Worm (Caenorhabditis elegans): Measurements from ENCODE around the gene F52G2.3.

Gene F52G2.3

ce11 chrIV:13555508-13555907 is 7.5 kb upstream of the F52G2.3 start:
- TF ChIP-seq lin-13 (GFP tag; optimal IDR thresholded peaks at IDR 0.05) (no peak), sem-4 (tag; optimal IDR thresholded peaks at IDR 0.05) (no peak), dmd-4 (tag; optimal IDR thresholded peaks at IDR 0.05) (no peak), ztf-11 (tag; optimal IDR thresholded peaks at IDR 0.05) (no peak), nhr-23 (tag; optimal IDR thresholded peaks at IDR 0.05) (no peak), sma-3 (GFP tag; optimal IDR thresholded peaks at IDR 0.05) (no peak), ztf-1 (GFP tag; conservative IDR thresholded peaks at IDR 0.05) (no peak), zag-1 (tag; optimal IDR thresholded peaks at IDR 0.05) (no peak), ceh-82 (tag; optimal IDR thresholded peaks at IDR 0.05) (no peak), R02D3.7 (tag; optimal IDR thresholded peaks at IDR 0.05) (no peak)

DNA sequence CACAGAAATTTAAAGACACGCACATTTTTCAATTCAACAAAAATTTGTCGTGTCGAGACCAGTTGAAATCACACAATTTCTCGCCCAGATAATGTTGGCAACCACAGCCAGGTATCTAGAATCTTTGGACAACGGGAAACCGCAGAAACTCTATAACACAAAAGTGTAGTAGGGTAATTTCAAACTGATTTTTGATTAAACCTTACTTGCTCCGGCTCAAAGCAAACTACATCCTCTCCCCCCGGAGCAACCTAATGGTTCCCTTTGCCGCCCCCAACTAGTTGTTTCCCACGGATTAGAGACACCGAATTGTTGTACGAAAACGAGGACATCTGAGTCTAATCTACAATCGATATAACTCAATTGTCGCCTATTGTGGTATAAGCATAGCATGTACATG is 6.3 kb upstream of the F52G2.3 start:
- TF ChIP-seq ztf-1 (GFP tag; conservative IDR thresholded peaks at IDR 0.05) (0 out of 2 replicates have a peak, but pooled peaks have one; percentile 59), lin-11 (tag; optimal IDR thresholded peaks at IDR 0.05) (no peak)

DNA sequence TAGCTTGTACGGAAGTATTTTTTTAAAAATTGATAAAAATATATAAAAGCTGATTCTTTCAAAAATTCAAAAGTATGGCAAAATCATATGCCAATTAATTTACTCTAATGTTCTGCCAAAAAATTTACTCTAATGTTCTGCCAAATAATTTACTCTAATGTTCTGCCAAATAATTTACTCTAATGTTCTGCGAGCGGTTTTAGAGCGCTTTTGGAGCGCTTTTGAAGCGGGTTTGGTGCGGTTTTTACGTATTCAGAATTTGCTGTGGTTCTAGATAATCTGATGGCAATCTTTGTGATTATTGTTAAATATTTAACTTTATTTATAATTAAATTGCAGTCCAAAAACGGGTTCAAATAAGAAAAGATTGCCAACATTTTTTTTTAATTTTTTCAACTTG is 1.3 kb upstream of the F52G2.3 start:
- TF ChIP-seq C34F6.9 (tag; optimal IDR thresholded peaks at IDR 0.05) (no peak), ZK546.5 (tag; optimal IDR thresholded peaks at IDR 0.05) (no peak), nhr-10 (tag; optimal IDR thresholded peaks at IDR 0.05) (no peak)

ce11 chrIV:13540165-13540564 is 7.9 kb downstream of the F52G2.3 start, which contains the start of gene rsd-2:
Gene rsd-2 (minus strand): TSS chrIV:13540265.
- TF ChIP-seq fos-1 (tag; optimal IDR thresholded peaks at IDR 0.05) = no peak
- no peak for TF ChIP-seq nhr-10 (tag; optimal IDR thresholded peaks at IDR 0.05)

DNA sequence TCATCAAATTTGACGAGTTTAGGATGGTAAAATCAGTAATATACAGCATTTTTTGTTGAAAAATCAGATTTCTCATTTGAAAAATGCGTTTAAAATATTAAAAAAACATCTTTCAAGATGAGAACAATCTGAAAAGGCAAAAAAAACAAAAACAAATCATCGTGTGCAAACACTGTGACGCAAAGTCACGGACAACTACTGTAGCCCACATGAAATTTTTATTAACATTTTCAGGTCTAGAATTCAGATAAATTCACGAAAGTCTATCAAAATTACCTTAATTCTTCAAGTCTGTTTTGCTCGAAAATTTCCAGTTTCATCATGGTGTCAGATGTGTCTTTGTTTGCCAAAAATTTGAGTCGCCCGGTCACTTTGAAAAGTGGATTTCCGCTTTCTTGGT is 9.1 kb downstream of the F52G2.3 start:
- TF ChIP-seq unc-55 (GFP tag; optimal IDR thresholded peaks at IDR 0.05) (no peak), nhr-237 (tag; optimal IDR thresholded peaks at IDR 0.05) (no peak), lsy-2 (tag; optimal IDR thresholded peaks at IDR 0.05) (peak; percentile 5 to 84), skn-1 (tag; optimal IDR thresholded peaks at IDR 0.05) (no peak), nhr-25 (tag; optimal IDR thresholded peaks at IDR 0.05) (no peak), sma-9 (GFP tag; optimal IDR thresholded peaks at IDR 0.05) (no peak), sma-9 (tag; optimal IDR thresholded peaks at IDR 0.05) (no peak), C34F6.9 (tag; optimal IDR thresholded peaks at IDR 0.05) (no peak)

DNA sequence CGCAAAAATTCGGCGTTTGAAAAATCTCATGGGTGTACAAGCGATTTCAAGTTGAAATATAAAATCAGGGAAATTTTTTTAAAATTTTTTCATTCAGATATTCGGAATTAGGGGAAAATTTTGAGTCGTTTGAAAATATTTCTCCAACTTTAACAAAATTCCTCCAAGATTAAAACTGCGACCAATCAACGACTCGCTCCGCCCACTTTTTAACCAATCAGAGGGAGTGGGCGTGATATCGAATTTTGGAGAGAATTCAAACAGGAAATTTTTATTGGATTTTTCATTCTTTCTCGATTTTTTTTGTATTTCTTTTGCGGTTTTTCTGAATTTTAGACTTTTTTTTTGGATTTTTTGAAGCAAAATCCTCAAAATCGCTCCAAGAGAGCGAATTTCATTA is 22.8 kb downstream of the F52G2.3 start:
- TF ChIP-seq ztf-4 (tag; optimal IDR thresholded peaks at IDR 0.05) (no peak), elt-3 (tag; optimal IDR thresholded peaks at IDR 0.05) (no peak), aly-2 (tag; optimal IDR thresholded peaks at IDR 0.05) (no peak), elt-1 (tag; optimal IDR thresholded peaks at IDR 0.05) (no peak), nhr-6 (tag; optimal IDR thresholded peaks at IDR 0.05) (no peak)

ce11 chrIV:13521785-13522184 is 26.2 kb downstream of the F52G2.3 start, which contains the start of gene dcap-2:
Gene dcap-2 (minus strand): TSS chrIV:13521870.
- TF ChIP-seq ztf-1 (GFP tag; conservative IDR thresholded peaks at IDR 0.05) (no peak), lsy-2 (tag; optimal IDR thresholded peaks at IDR 0.05) (peak in 1 of 2 experiments; percentile 56), dmd-4 (tag; optimal IDR thresholded peaks at IDR 0.05) (no peak), nhr-10 (tag; optimal IDR thresholded peaks at IDR 0.05) (no peak), unc-55 (GFP tag; optimal IDR thresholded peaks at IDR 0.05) (peak; percentile 60), elt-1 (tag; optimal IDR thresholded peaks at IDR 0.05) (no peak), aly-2 (tag; optimal IDR thresholded peaks at IDR 0.05) (no peak), elt-3 (tag; optimal IDR thresholded peaks at IDR 0.05) (no peak), C34F6.9 (tag; optimal IDR thresholded peaks at IDR 0.05) (peak; percentile 57), nhr-11 (tag; optimal IDR thresholded peaks at IDR 0.05) (no peak), nhr-6 (tag; optimal IDR thresholded peaks at IDR 0.05) (no peak), nhr-129 (tag; optimal IDR thresholded peaks at IDR 0.05) (peak; percentile 2), ceh-16 (tag; optimal IDR thresholded peaks at IDR 0.05) (no peak), zag-1 (tag; optimal IDR thresholded peaks at IDR 0.05) (no peak), mbf-1 (tag; optimal IDR thresholded peaks at IDR 0.05) (no peak), nhr-12 (tag; optimal IDR thresholded peaks at IDR 0.05) (no peak), peb-1 (tag; optimal IDR thresholded peaks at IDR 0.05) (no peak), crh-2 (tag; optimal IDR thresholded peaks at IDR 0.05) (peak; percentile 4), nhr-25 (tag; optimal IDR thresholded peaks at IDR 0.05) (no peak), Y55F3AM.14 (GFP tag; optimal IDR thresholded peaks at IDR 0.05) (no peak)

Measured in whole organism, L2 larva.